Worm (Caenorhabditis elegans) whole organism, L1 larva: ENCODE measurements around the gene W04D2.4.

Source experiments
- C16A3.4 ChIP-seq: fragments of 150-350 bp; optimal IDR thresholded peaks from 2 replicates; lab custom pipeline; 2014; ENCODE audit warnings: missing biosample characterization, missing genetic modification characterization
- aha-1 ChIP-seq: fragments of 150-350 bp; optimal IDR thresholded peaks from 2 replicates; lab custom pipeline; 2014; ENCODE audit warnings: missing biosample characterization, missing genetic modification characterization
- alr-1 ChIP-seq: fragments of 200-800 bp; sonication (Bioruptor generic); optimal IDR thresholded peaks from 2 replicates; lab custom pipeline; 2018; ENCODE audit warnings: borderline replicate concordance, mild to moderate bottlenecking, missing genetic modification characterization, missing compliant biosample characterization
- aly-2 ChIP-seq: fragments of 150-350 bp; optimal IDR thresholded peaks from 2 replicates; lab custom pipeline; 2014; ENCODE audit warnings: missing biosample characterization, missing genetic modification characterization
- blmp-1 ChIP-seq: fragments of 150-350 bp; optimal IDR thresholded peaks from 2 replicates; lab custom pipeline; 2014; ENCODE audit warnings: missing biosample characterization, missing genetic modification characterization
- ceh-63 ChIP-seq: fragments of 200-800 bp; sonication (Bioruptor generic); optimal IDR thresholded peaks from 2 replicates; lab custom pipeline; 2018; ENCODE audit warnings: mild to moderate bottlenecking, missing genetic modification characterization, missing compliant biosample characterization
- ceh-82 ChIP-seq, 3 experiments: fragments of 150-350 bp in 1 of 3; sonication (generic microtip) in 2 of 3; optimal IDR thresholded peaks; 2 replicates each; lab custom pipeline; 2014 to 2017; ENCODE audit warnings: missing biosample characterization in 3 of 3, missing genetic modification characterization in 3 of 3
- ceh-88 ChIP-seq: fragments of 200-800 bp; sonication (Bioruptor generic); IDR thresholded peaks from 2 replicates; pipeline ENCODE4 v1.3.6; 2022; ENCODE audit warnings: missing genetic modification characterization, missing compliant biosample characterization
- ceh-90 ChIP-seq: sonication (generic microtip); optimal IDR thresholded peaks from 2 replicates; lab custom pipeline; 2016; ENCODE audit warnings: missing genetic modification characterization, missing compliant biosample characterization
- dpl-1 ChIP-seq, 3 experiments: fragments of 150-350 bp in 2 of 3; sonication (generic microtip) in 1 of 3; optimal IDR thresholded peaks; 2 replicates each; lab custom pipeline; 2014 to 2017; ENCODE audit warnings: missing biosample characterization in 3 of 3, missing genetic modification characterization in 3 of 3, missing genetic modification reagents in 3 of 3
- fkh-10 ChIP-seq: sonication (generic microtip); optimal IDR thresholded peaks from 2 replicates; lab custom pipeline; 2017; ENCODE audit warnings: missing biosample characterization, missing genetic modification reagents, missing genetic modification characterization
- fkh-8 ChIP-seq: sonication (generic microtip); optimal IDR thresholded peaks from 2 replicates; lab custom pipeline; 2016; ENCODE audit warnings: mild to moderate bottlenecking, missing genetic modification characterization, missing compliant biosample characterization
- fos-1 ChIP-seq: fragments of 150-350 bp; optimal IDR thresholded peaks from 2 replicates; lab custom pipeline; 2014; ENCODE audit warnings: missing biosample characterization, missing genetic modification characterization
- hlh-4 ChIP-seq: sonication (generic microtip); optimal IDR thresholded peaks from 2 replicates; lab custom pipeline; 2016; ENCODE audit warnings: mild to moderate bottlenecking, missing genetic modification characterization, missing compliant biosample characterization
- irx-1 ChIP-seq: sonication (generic microtip); optimal IDR thresholded peaks from 2 replicates; lab custom pipeline; 2016; ENCODE audit warnings: missing genetic modification characterization, missing compliant biosample characterization
- lin-15B ChIP-seq: fragments of 150-350 bp; sonication (generic microtip); optimal IDR thresholded peaks from 3 replicates; lab custom pipeline; 2014; ENCODE audit warnings: missing biosample characterization, missing genetic modification characterization
- lin-35 ChIP-seq, 2 experiments: fragments of 150-350 bp; optimal IDR thresholded peaks; 2 replicates each; lab custom pipeline; 2014; ENCODE audit warnings: missing biosample characterization in 2 of 2, missing genetic modification characterization in 2 of 2, missing genetic modification reagents in 2 of 2
- lin-39 ChIP-seq: fragments of 150-350 bp; optimal IDR thresholded peaks from 2 replicates; lab custom pipeline; 2014; ENCODE audit warnings: missing biosample characterization, missing genetic modification reagents, missing genetic modification characterization
- lir-3 ChIP-seq: sonication (generic microtip); optimal IDR thresholded peaks from 2 replicates; lab custom pipeline; 2016; ENCODE audit warnings: mild to moderate bottlenecking, missing genetic modification characterization, moderate library complexity, missing compliant biosample characterization; ENCODE audit not compliant: poor library complexity
- lsy-2 ChIP-seq, 2 experiments: fragments of 150-350 bp; optimal IDR thresholded peaks; 2 replicates each; lab custom pipeline; 2014; ENCODE audit warnings: missing biosample characterization in 2 of 2, missing genetic modification characterization in 2 of 2
- mef-2 ChIP-seq: fragments of 150-350 bp; optimal IDR thresholded peaks from 2 replicates; lab custom pipeline; 2014; ENCODE audit warnings: missing biosample characterization, missing genetic modification characterization
- mep-1 ChIP-seq: fragments of 150-350 bp; optimal IDR thresholded peaks from 2 replicates; lab custom pipeline; 2014; ENCODE audit warnings: missing biosample characterization, missing genetic modification characterization
- nhr-11 ChIP-seq: fragments of 150-350 bp; optimal IDR thresholded peaks from 2 replicates; lab custom pipeline; 2014; ENCODE audit warnings: missing biosample characterization, missing genetic modification characterization
- nhr-12 ChIP-seq: sonication (generic microtip); optimal IDR thresholded peaks from 2 replicates; lab custom pipeline; 2017; ENCODE audit warnings: missing biosample characterization, missing genetic modification characterization
- nhr-19 ChIP-seq: fragments of 200-800 bp; sonication (Bioruptor generic); conservative IDR thresholded peaks from 2 replicates; pipeline ENCODE4 v1.3.6; 2022; ENCODE audit warnings: missing genetic modification characterization, missing compliant biosample characterization
- nhr-20 ChIP-seq: sonication (generic microtip); optimal IDR thresholded peaks from 2 replicates; lab custom pipeline; 2016; ENCODE audit warnings: mild to moderate bottlenecking, missing genetic modification characterization, missing compliant biosample characterization
- nhr-237 ChIP-seq: fragments of 150-350 bp; optimal IDR thresholded peaks from 2 replicates; lab custom pipeline; 2014; ENCODE audit warnings: missing biosample characterization, missing genetic modification characterization
- nhr-71 ChIP-seq: sonication (generic microtip); optimal IDR thresholded peaks from 2 replicates; lab custom pipeline; 2016; ENCODE audit warnings: mild to moderate bottlenecking, missing genetic modification characterization, moderate library complexity, missing compliant biosample characterization
- nhr-84 ChIP-seq: sonication (generic microtip); optimal IDR thresholded peaks from 2 replicates; lab custom pipeline; 2017; ENCODE audit warnings: missing biosample characterization, missing genetic modification characterization
- nhr-85 ChIP-seq: sonication (generic microtip); peaks from one replicate; lab custom pipeline; 2016; ENCODE audit warnings: missing genetic modification characterization, inconsistent platforms, missing compliant biosample characterization
- pag-3 ChIP-seq: sonication (generic microtip); optimal IDR thresholded peaks from 2 replicates; lab custom pipeline; 2017; ENCODE audit warnings: missing genetic modification characterization, mild to moderate bottlenecking, missing compliant biosample characterization, antibody characterized with exemption, borderline replicate concordance; ENCODE audit not compliant: insufficient read depth
- pax-3 ChIP-seq: fragments of 200-800 bp; sonication (Bioruptor generic); optimal IDR thresholded peaks from 2 replicates; lab custom pipeline; 2018; ENCODE audit warnings: mild to moderate bottlenecking, missing genetic modification characterization, moderate library complexity, missing compliant biosample characterization
- pqm-1 ChIP-seq: sonication (generic microtip); optimal IDR thresholded peaks from 3 replicates; lab custom pipeline; 2017; ENCODE audit warnings: missing biosample characterization, missing genetic modification characterization
- rnt-1 ChIP-seq: sonication (generic microtip); optimal IDR thresholded peaks from 2 replicates; lab custom pipeline; 2016; ENCODE audit warnings: mild to moderate bottlenecking, missing genetic modification characterization, moderate library complexity, missing compliant biosample characterization
- snu-23 ChIP-seq: sonication (generic microtip); optimal IDR thresholded peaks from 2 replicates; lab custom pipeline; 2016; ENCODE audit warnings: missing genetic modification characterization, missing compliant biosample characterization
- sox-4 ChIP-seq: sonication (generic microtip); optimal IDR thresholded peaks from 2 replicates; lab custom pipeline; 2016; ENCODE audit warnings: missing genetic modification characterization, missing compliant biosample characterization
- sptf-1 ChIP-seq: fragments of 150-350 bp; optimal IDR thresholded peaks from 2 replicates; lab custom pipeline; 2014; ENCODE audit warnings: missing biosample characterization, missing genetic modification characterization
- swsn-7 ChIP-seq: sonication (generic microtip); optimal IDR thresholded peaks from 2 replicates; lab custom pipeline; 2016; ENCODE audit warnings: missing genetic modification characterization, missing compliant biosample characterization
- tbx-2 ChIP-seq: sonication (generic microtip); optimal IDR thresholded peaks from 2 replicates; lab custom pipeline; 2016; ENCODE audit warnings: missing genetic modification characterization, missing compliant biosample characterization
- tlp-1 ChIP-seq: fragments of 150-350 bp; optimal IDR thresholded peaks from 2 replicates; lab custom pipeline; 2014; ENCODE audit warnings: missing biosample characterization, missing genetic modification characterization
- unc-30 ChIP-seq: sonication (generic microtip); optimal IDR thresholded peaks from 2 replicates; lab custom pipeline; 2017; ENCODE audit warnings: missing biosample characterization, missing genetic modification characterization
- unc-86 ChIP-seq: sonication (generic microtip); optimal IDR thresholded peaks from 2 replicates; lab custom pipeline; 2016; ENCODE audit warnings: missing genetic modification characterization, missing compliant biosample characterization
- vab-15 ChIP-seq: sonication (generic microtip); optimal IDR thresholded peaks from 2 replicates; lab custom pipeline; 2017; ENCODE audit warnings: missing genotype, mild to moderate bottlenecking, missing genetic modification characterization, missing compliant biosample characterization
- xbp-1 ChIP-seq: sonication (generic microtip); optimal IDR thresholded peaks from 2 replicates; lab custom pipeline; 2016; ENCODE audit warnings: missing genetic modification characterization, missing compliant biosample characterization
- zip-4 ChIP-seq: fragments of 200-800 bp; sonication (Bioruptor generic); optimal IDR thresholded peaks from 2 replicates; lab custom pipeline; 2018; ENCODE audit warnings: mild to moderate bottlenecking, missing genetic modification characterization, moderate library complexity, missing compliant biosample characterization

The W04D2.4 gene

DNA sequence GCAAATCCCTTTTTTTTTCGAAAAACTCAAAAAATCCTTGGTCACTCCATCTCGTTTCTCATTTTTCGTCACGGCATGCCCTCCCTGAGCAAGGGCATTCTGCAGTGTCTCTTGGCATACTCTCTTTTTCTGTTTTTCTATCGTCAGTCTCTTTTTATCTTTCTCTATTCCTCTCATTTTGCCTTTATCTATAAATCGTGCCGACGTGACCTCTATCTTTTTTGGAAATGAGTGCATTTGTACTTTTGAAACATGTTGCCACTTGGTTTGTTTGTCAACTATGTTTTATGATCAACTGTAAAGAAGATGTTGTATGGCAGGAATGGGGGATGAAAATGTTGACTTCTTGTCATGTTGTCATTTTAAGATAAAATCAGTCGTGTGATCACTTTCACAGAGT, 31.4 kb upstream of the W04D2.4 start (continued):
- TF ChIP-seq xbp-1 (tag; lab: Kevin White, UChicago) (peak; percentile 26), fkh-10 (GFP tag; lab: Kevin White, UChicago) (peak; percentile 6), irx-1 (tag; lab: Kevin White, UChicago) (no peak), pqm-1 (no peak), C16A3.4 (tag; lab: Kevin White, UChicago) (no peak), hlh-4 (tag; lab: Kevin White, UChicago) (no peak), ceh-88 (no peak), unc-30 (no peak)

DNA sequence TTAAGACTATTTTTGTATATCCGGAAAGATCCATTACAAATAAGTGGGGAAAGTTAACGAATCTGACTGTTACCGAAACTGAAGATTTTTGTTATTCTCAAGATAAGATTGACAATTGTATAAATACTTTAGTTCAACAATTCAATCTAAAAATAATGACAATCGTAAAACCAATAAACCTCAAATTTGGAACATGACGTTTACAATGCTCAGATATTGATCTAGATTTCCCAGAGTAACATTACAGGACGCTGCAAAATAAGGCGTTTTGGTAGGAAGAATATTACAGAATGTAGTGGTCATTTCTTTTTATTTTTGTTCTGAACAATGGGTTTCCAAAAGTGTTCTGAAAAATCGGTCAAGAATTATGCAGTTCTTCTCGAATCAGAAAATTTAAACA, 29.2 kb upstream of the W04D2.4 start, which contains the start of gene F45D3.1:
Gene F45D3.1, plus strand, starts transcription at position 301 of the 400 bp plus-strand sequence.
- no peak for TF ChIP-seq nhr-85
- no peak for TF ChIP-seq mef-2 (tag; lab: Kevin White, UChicago)
- TF ChIP-seq aly-2 (tag; lab: Kevin White, UChicago), result no peak
- TF ChIP-seq pax-3 (tag; lab: Kevin White, UChicago), result no peak
- TF ChIP-seq nhr-71 (tag; lab: Kevin White, UChicago), result no peak
- TF ChIP-seq ceh-63, result no peak
- no peak for TF ChIP-seq lin-15B (tag; lab: Kevin White, UChicago)
- TF ChIP-seq unc-86 (tag; lab: Kevin White, UChicago), result no peak
- no peak for TF ChIP-seq nhr-84 (tag; lab: Kevin White, UChicago)
- TF ChIP-seq aha-1 (tag; lab: Kevin White, UChicago), result no peak
- no peak for TF ChIP-seq tlp-1
- TF ChIP-seq nhr-19 (GFP tag; lab: Robert Waterston, UW), result no peak
- TF ChIP-seq sptf-1, result no peak
- no peak for TF ChIP-seq nhr-237
- TF ChIP-seq tbx-2 (tag; lab: Kevin White, UChicago), result no peak
- TF ChIP-seq snu-23 (GFP tag; lab: Kevin White, UChicago), result no peak
- TF ChIP-seq nhr-11, result no peak
- TF ChIP-seq, all 84 proteins: peak for 0

DNA sequence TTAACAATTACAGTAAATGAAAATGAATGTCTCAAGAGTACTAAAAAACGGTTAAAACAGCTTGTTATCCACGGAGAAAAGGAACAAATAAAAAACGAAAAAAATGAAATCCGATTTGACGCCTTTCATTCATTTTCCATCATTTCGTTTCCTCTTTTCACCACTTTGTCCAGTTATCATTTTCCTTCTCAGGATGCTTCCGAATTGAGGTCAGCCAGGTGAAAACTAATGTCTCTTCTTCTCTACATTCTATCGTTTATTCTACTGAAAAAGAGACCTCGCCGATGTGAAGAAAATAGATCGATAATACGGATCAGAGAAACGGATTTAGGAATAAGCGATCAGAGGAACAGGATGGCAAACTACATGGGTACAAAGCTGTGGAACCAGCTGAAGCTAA, 28.6 kb upstream of the W04D2.4 start:
- no peak for TF ChIP-seq lir-3 (tag; lab: Kevin White, UChicago)
- peak; percentile 99 for TF ChIP-seq blmp-1
- TF ChIP-seq, all 84 proteins: peak for 1

DNA sequence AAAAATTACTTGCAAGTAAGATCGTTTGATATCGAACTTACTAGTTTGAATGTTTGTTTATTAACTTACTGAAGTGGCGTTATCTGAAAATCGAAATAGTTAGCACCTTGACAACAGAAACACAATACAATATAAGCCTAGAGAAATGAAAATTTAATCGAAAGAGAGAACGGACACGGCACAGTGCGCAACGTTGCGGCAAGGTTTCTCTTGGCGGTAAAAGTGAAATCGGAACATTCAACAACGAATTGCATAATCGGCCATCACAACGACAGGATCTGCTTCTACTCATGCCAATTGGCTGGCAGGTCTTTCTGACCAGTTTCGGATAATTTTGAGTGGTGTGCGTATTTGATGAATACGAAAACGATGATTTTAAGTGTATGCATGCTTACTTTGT, 28.0 kb upstream of the W04D2.4 start, which contains the start of gene dyf-4:
Gene dyf-4, minus strand, starts transcription at position 213 of the 400 bp plus-strand sequence.
- TF ChIP-seq rnt-1 (tag; lab: Kevin White, UChicago) (no peak), blmp-1 (peak; percentile 93)
- TF ChIP-seq, all 84 proteins: peak for 1

DNA sequence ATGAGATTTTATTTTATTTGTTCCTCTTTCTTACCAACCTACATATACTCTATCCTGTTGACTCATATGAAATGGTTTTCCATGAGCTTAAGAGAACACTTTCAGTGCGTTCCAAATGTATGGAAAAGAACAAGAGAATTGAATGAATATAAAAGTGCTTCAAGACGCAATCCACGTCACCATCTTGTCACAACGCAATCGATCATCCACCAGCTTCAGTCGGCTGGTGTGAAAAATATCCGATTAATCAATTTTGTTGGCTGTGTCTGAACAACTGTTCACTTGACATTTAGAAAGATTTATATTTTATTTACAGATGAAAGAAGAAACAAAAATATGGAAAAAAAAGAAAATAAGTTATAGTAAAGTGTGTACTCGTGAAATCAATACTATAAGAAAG, 25.8 kb upstream of the W04D2.4 start:
- TF ChIP-seq fkh-8 (tag; lab: Kevin White, UChicago) (no peak), ceh-82 (tag; optimal IDR thresholded peaks at IDR 0.05; lab: Kevin White, UChicago) (no peak), dpl-1 (GFP tag; optimal IDR thresholded peaks at IDR 0.05; lab: Kevin White, UChicago) (no peak)

DNA sequence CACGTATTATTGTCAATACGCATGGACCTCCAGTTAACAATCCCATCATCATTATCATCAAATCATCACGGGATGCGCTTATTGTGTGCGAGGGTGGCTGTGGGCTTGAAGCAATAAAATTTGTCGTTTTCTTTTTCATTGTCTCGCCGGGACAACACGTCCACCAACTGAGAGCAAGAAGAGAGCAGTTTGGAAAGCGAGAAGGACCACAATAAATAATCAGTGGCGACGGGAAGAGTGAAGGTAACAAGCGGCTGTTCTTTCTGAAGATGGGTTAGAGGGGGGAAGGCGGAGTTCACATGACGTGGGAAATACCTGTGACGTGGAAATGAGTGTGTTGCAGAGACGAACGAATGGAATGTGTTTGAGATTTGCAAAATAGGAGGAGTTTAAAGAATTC, 21.2 kb upstream of the W04D2.4 start:
- peak; percentile 3 for TF ChIP-seq pag-3
- no peak for TF ChIP-seq alr-1 (tag; lab: Kevin White, UChicago)
- TF ChIP-seq mep-1, result peak; percentile 30
- peak; percentile 71 for TF ChIP-seq nhr-20 (tag; lab: Kevin White, UChicago)
- TF ChIP-seq lin-35 (GFP tag; optimal IDR thresholded peaks at IDR 0.05; lab: Kevin White, UChicago), result no peak
- TF ChIP-seq nhr-12, result no peak
- TF ChIP-seq nhr-19 (GFP tag; lab: Robert Waterston, UW), result peak; percentile 62
- TF ChIP-seq fkh-10 (GFP tag; lab: Kevin White, UChicago), result no peak
- no peak for TF ChIP-seq fos-1 (tag; lab: Kevin White, UChicago)
- TF ChIP-seq ceh-90, result no peak
- TF ChIP-seq zip-4 (GFP tag; lab: Kevin White, UChicago), result no peak
- peak; percentile 45 to 53 for TF ChIP-seq lsy-2 (tag; optimal IDR thresholded peaks at IDR 0.05; lab: Kevin White, UChicago)
- TF ChIP-seq ceh-88, result no peak
- TF ChIP-seq sox-4 (tag; lab: Kevin White, UChicago), result no peak
- peak; percentile 91 for TF ChIP-seq nhr-71 (tag; lab: Kevin White, UChicago)
- TF ChIP-seq vab-15 (tag; lab: Kevin White, UChicago), result peak; percentile 50
- no peak for TF ChIP-seq lin-15B (tag; lab: Kevin White, UChicago)
- TF ChIP-seq swsn-7 (tag; lab: Kevin White, UChicago), result peak; percentile 45
- no peak for TF ChIP-seq irx-1 (tag; lab: Kevin White, UChicago)
- peak; percentile 36 for TF ChIP-seq lin-39 (tag; lab: Kevin White, UChicago)
- TF ChIP-seq aly-2 (tag; lab: Kevin White, UChicago), result no peak
